Fruit fly (Drosophila melanogaster) whole organism, pupa: ENCODE results near the gene Awh.

ENCODE experiments used
- CG12605 ChIP-seq: fragments of 200-800 bp; sonication (Bioruptor generic); IDR thresholded peaks from 2 replicates; pipeline ENCODE4 v1.3.6; 2022; ENCODE audit warnings: missing biosample characterization, missing genetic modification characterization
- CG14655 ChIP-seq: fragments of 200-800 bp; sonication (Bioruptor generic); optimal IDR thresholded peaks from 3 replicates; lab custom pipeline; 2017; ENCODE audit warnings: mild to moderate bottlenecking, missing biosample characterization, missing genetic modification reagents, missing genetic modification characterization
- CG34367 ChIP-seq: fragments of 200-800 bp; sonication (Bioruptor generic); optimal IDR thresholded peaks from 2 replicates; lab custom pipeline; 2018; ENCODE audit warnings: missing biosample characterization, mild to moderate bottlenecking, missing genetic modification characterization
- Pif1A ChIP-seq: fragments of 200-800 bp; sonication (Bioruptor generic); optimal IDR thresholded peaks from 3 replicates; lab custom pipeline; 2016; ENCODE audit warnings: missing biosample characterization, missing genetic modification characterization

- no peak for TF ChIP-seq Pif1A (GFP tag; lab: Kevin White, UChicago)
- TF ChIP-seq CG14655 (GFP tag; lab: Kevin White, UChicago): no peak
- TF ChIP-seq CG12605 (GFP tag; lab: Robert Waterston, UW): no peak
- TF ChIP-seq CG34367 (tag; lab: Kevin White, UChicago): no peak
These were observed 36.1 kb upstream of the Awh start, which contains the start of gene CG32262 for dm6 chr3L:3809943-3810342.
